Worm (Caenorhabditis elegans) whole organism, L3 larva: ENCODE data around the gene Y72A10A.1.

Source experiments
- ama-1 ChIP-seq: fragments of 150-350 bp; optimal IDR thresholded peaks from 2 replicates; lab custom pipeline; 2018
- ceh-28 ChIP-seq: fragments of 150-350 bp; optimal IDR thresholded peaks from 2 replicates; lab custom pipeline; 2014; ENCODE audit warnings: missing biosample characterization, missing genetic modification reagents, missing genetic modification characterization
- egl-27 ChIP-seq: sonication (generic microtip); optimal IDR thresholded peaks from 4 replicates; lab custom pipeline; 2017; ENCODE audit warnings: missing biosample characterization, missing genetic modification reagents, missing genetic modification characterization
- egl-5 ChIP-seq: fragments of 150-350 bp; optimal IDR thresholded peaks from 2 replicates; lab custom pipeline; 2017; ENCODE audit warnings: missing biosample characterization, missing genetic modification reagents, missing genetic modification characterization, inconsistent platforms
- elt-2 ChIP-seq: sonication (generic microtip); optimal IDR thresholded peaks from 2 replicates; lab custom pipeline; 2016; ENCODE audit warnings: missing genetic modification reagents, mild to moderate bottlenecking, missing genetic modification characterization, missing compliant biosample characterization
- elt-3 ChIP-seq, 3 experiments: fragments of 150-350 bp in 1 of 3; sonication (generic microtip) in 2 of 3; optimal IDR thresholded peaks; 2 replicates in 2 of 3; 4 replicates in 1 of 3; lab custom pipeline; 2014 to 2017; ENCODE audit warnings: missing biosample characterization in 3 of 3, missing genetic modification characterization in 3 of 3
- eor-1 ChIP-seq, 2 experiments: fragments of 150-350 bp; optimal IDR thresholded peaks; 2 replicates each; lab custom pipeline; 2014 to 2018; ENCODE audit warnings: missing biosample characterization in 2 of 2, missing genetic modification characterization in 2 of 2
- fkh-10 ChIP-seq: sonication (generic microtip); optimal IDR thresholded peaks from 2 replicates; lab custom pipeline; 2017; ENCODE audit warnings: missing biosample characterization, missing genetic modification reagents, missing genetic modification characterization
- fkh-2 ChIP-seq: fragments of 150-350 bp; optimal IDR thresholded peaks from 2 replicates; lab custom pipeline; 2014; ENCODE audit warnings: missing biosample characterization, missing genetic modification reagents, missing genetic modification characterization
- hmg-11 ChIP-seq: sonication (generic microtip); optimal IDR thresholded peaks from 2 replicates; lab custom pipeline; 2016; ENCODE audit warnings: missing genetic modification characterization, missing compliant biosample characterization
- lin-39 ChIP-seq: fragments of 150-350 bp; optimal IDR thresholded peaks from 2 replicates; lab custom pipeline; 2018; ENCODE audit warnings: missing biosample characterization, missing genetic modification reagents, missing genetic modification characterization
- lsy-12 ChIP-seq: sonication (generic microtip); optimal IDR thresholded peaks from 2 replicates; lab custom pipeline; 2016; ENCODE audit warnings: mild to moderate bottlenecking, missing genetic modification characterization, missing compliant biosample characterization
- mdl-1 ChIP-seq: fragments of 150-350 bp; optimal IDR thresholded peaks from 2 replicates; lab custom pipeline; 2014; ENCODE audit warnings: missing biosample characterization, missing genetic modification characterization
- mml-1 ChIP-seq: fragments of 150-350 bp; sonication (generic microtip); optimal IDR thresholded peaks from 3 replicates; lab custom pipeline; 2014; ENCODE audit warnings: missing biosample characterization, missing genetic modification characterization
- nfya-1 ChIP-seq: sonication (generic microtip); optimal IDR thresholded peaks from 2 replicates; lab custom pipeline; 2017; ENCODE audit warnings: missing genetic modification characterization, mild to moderate bottlenecking, missing compliant biosample characterization, antibody characterized with exemption, moderate library complexity; ENCODE audit not compliant: insufficient read depth
- nhr-11 ChIP-seq: fragments of 150-350 bp; optimal IDR thresholded peaks from 2 replicates; lab custom pipeline; 2014; ENCODE audit warnings: missing biosample characterization, missing genetic modification characterization
- nhr-12 ChIP-seq: fragments of 150-350 bp; optimal IDR thresholded peaks from 2 replicates; lab custom pipeline; 2014; ENCODE audit warnings: missing biosample characterization, missing genetic modification characterization
- nhr-23 ChIP-seq: fragments of 150-350 bp; optimal IDR thresholded peaks from 2 replicates; lab custom pipeline; 2014; ENCODE audit warnings: missing biosample characterization, missing genetic modification reagents, missing genetic modification characterization
- nhr-237 ChIP-seq: fragments of 150-350 bp; optimal IDR thresholded peaks from 2 replicates; lab custom pipeline; 2014; ENCODE audit warnings: missing biosample characterization, missing genetic modification characterization
- nhr-25 ChIP-seq: sonication (generic microtip); optimal IDR thresholded peaks from 2 replicates; lab custom pipeline; 2017; ENCODE audit warnings: missing biosample characterization, missing genetic modification characterization
- nhr-67 ChIP-seq: fragments of 150-350 bp; optimal IDR thresholded peaks from 2 replicates; lab custom pipeline; 2014; ENCODE audit warnings: missing biosample characterization, missing genetic modification characterization
- nhr-76 ChIP-seq: fragments of 150-350 bp; sonication (generic microtip); optimal IDR thresholded peaks from 5 replicates; lab custom pipeline; 2014; ENCODE audit warnings: missing biosample characterization, missing genetic modification characterization
- nhr-77 ChIP-seq: fragments of 150-350 bp; optimal IDR thresholded peaks from 2 replicates; lab custom pipeline; 2014; ENCODE audit warnings: missing biosample characterization, missing genetic modification characterization
- pha-4 ChIP-seq: fragments of 150-350 bp; optimal IDR thresholded peaks from 2 replicates; lab custom pipeline; 2014; ENCODE audit warnings: missing biosample characterization, missing genetic modification reagents, missing genetic modification characterization
- pqm-1 ChIP-seq: fragments of 150-350 bp; optimal IDR thresholded peaks from 2 replicates; lab custom pipeline; 2017; ENCODE audit warnings: missing biosample characterization, missing genetic modification characterization, inconsistent platforms
- snpc-4 ChIP-seq: fragments of 150-350 bp; optimal IDR thresholded peaks from 2 replicates; lab custom pipeline; 2014; ENCODE audit warnings: missing biosample characterization, missing genetic modification characterization
- tbx-2 ChIP-seq: sonication (generic microtip); optimal IDR thresholded peaks from 2 replicates; lab custom pipeline; 2016; ENCODE audit warnings: mild to moderate bottlenecking, missing genetic modification characterization, missing compliant biosample characterization
- zag-1 ChIP-seq: fragments of 150-350 bp; optimal IDR thresholded peaks from 2 replicates; lab custom pipeline; 2014; ENCODE audit warnings: missing biosample characterization, missing genetic modification characterization
- ztf-11 ChIP-seq: fragments of 150-350 bp; optimal IDR thresholded peaks from 2 replicates; lab custom pipeline; 2014; ENCODE audit warnings: missing biosample characterization, missing genetic modification characterization
- ztf-4 ChIP-seq: fragments of 150-350 bp; optimal IDR thresholded peaks from 2 replicates; lab custom pipeline; 2014; ENCODE audit warnings: missing biosample characterization, missing genetic modification characterization

The Y72A10A.1 gene

DNA sequence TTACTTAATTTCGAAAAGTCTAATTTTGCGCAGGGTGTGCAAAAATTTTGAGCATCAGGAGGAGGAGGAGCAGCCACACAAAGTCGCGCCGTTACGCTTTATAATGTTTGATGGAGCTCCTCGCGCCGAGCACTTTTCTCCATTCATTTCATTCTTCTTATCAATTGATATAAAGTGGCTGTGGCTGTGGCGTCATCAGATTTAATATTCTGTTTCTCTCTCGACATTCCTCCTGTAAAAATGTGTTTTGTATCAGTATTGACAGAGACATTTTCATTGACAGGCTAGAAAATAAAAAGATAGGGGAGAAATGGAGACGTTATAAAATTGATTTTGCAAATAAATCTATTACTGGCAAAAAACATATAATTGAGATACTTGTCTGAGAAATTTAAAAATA is 8.9 kb downstream of the Y72A10A.1 start:
- TF ChIP-seq pqm-1 (tag; lab: Kevin White, UChicago) (peak; percentile 53), elt-2 (peak; percentile 80), pha-4 (tag; lab: Kevin White, UChicago) (peak; percentile 25), nfya-1 (peak; percentile 1), mml-1 (tag; lab: Kevin White, UChicago) (no peak)

DNA sequence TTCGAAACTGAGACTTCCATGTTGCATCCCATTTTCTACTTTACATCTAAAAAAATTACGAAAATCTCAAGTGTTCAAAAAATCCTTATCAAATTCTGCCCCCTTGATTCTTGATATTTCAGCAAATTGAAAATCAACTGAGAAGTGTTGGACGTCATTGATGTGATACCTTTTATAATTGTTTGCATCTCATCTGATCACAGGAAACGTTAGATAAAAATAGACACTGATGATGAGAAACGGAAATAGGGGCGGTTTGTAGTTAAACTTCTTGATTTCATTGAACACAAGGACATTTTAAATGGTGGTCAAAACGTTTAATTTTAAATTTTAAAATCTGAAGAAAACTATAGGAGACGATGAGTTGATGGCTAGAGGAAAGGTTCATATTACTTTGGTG is 9.4 kb downstream of the Y72A10A.1 start:
- no peak for TF ChIP-seq tbx-2 (tag; lab: Kevin White, UChicago)
- no peak for TF ChIP-seq zag-1 (tag; lab: Kevin White, UChicago)
- TF ChIP-seq nhr-23 (tag; lab: Kevin White, UChicago), result no peak
- no peak for TF ChIP-seq egl-5 (tag; lab: Kevin White, UChicago)
- no peak for TF ChIP-seq fkh-10 (GFP tag; lab: Kevin White, UChicago)
- no peak for TF ChIP-seq ama-1 (lab: Kevin White, UChicago)

DNA sequence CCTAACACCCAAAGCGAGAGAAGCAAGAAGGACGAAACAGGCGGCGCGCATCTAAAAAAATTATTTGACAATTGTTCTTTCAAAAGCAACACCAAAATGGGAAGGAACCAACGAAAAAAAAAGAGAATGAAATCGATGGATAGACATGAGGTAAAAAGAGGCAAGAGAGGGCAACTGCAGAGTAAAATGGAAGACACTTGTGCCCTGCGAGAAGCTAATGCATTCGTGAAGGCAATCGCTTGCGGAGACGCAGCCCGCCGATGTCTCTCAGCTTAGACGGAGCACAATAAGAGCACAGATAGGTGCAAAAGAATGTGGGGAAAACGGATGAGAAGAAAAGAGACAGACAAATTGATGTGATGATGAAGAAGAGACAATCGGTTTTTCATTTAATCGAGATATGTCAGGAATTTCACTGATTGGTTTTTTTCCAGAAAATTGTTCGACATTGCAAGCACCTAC is 9.9 kb downstream of the Y72A10A.1 start, which contains the start of gene C15H9.9:
Gene C15H9.9 (minus strand): TSS at position 51 of the 462 bp plus-strand sequence.
- peak; percentile 45 for TF ChIP-seq nfya-1
- TF ChIP-seq hmg-11 (tag; lab: Kevin White, UChicago), result peak; percentile 38
- TF ChIP-seq fkh-2 (tag; lab: Kevin White, UChicago), result no peak
- peak; percentile 48 for TF ChIP-seq egl-5 (tag; lab: Kevin White, UChicago)
- TF ChIP-seq nhr-77 (tag; lab: Kevin White, UChicago), result no peak
- TF ChIP-seq mdl-1 (tag; lab: Kevin White, UChicago), result no peak
- TF ChIP-seq lsy-12 (tag; lab: Kevin White, UChicago), result no peak
- peak; percentile 90 for TF ChIP-seq lin-39 (tag; lab: Kevin White, UChicago)
- no peak for TF ChIP-seq ztf-11 (tag; lab: Kevin White, UChicago)
- no peak for TF ChIP-seq elt-3 (tag; optimal IDR thresholded peaks at IDR 0.05; lab: Kevin White, UChicago)

DNA sequence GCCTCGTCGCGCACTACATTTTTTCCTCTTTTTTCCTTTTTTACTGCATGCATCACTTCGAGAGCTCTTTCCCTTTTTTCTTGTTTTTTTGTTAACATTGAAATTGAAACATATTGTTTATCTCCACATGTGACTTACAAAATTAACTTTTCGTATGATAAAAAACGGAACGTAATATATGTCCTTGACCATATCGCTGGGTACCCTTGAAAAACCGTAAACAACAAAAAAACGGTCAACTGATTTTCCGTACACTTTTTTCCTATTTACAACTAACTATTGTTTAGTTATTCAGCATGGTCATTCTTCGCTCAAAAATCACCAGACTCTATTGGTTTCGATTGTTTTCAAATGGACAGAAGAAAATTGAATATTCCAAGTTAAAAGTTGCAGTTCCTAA is 16.1 kb downstream of the Y72A10A.1 start, which contains the start of gene nnt-1:
Gene nnt-1 (plus strand): TSS at position 286 of the 400 bp plus-strand sequence.
- no peak for TF ChIP-seq ztf-4
- no peak for TF ChIP-seq snpc-4 (tag; lab: Kevin White, UChicago)
- no peak for TF ChIP-seq nhr-67 (tag; lab: Kevin White, UChicago)
- no peak for TF ChIP-seq zag-1 (tag; lab: Kevin White, UChicago)
- TF ChIP-seq fkh-10 (GFP tag; lab: Kevin White, UChicago), result no peak
- no peak for TF ChIP-seq nhr-12
- peak; percentile 37 for TF ChIP-seq pha-4 (tag; lab: Kevin White, UChicago)
- TF ChIP-seq nhr-23 (tag; lab: Kevin White, UChicago), result no peak

DNA sequence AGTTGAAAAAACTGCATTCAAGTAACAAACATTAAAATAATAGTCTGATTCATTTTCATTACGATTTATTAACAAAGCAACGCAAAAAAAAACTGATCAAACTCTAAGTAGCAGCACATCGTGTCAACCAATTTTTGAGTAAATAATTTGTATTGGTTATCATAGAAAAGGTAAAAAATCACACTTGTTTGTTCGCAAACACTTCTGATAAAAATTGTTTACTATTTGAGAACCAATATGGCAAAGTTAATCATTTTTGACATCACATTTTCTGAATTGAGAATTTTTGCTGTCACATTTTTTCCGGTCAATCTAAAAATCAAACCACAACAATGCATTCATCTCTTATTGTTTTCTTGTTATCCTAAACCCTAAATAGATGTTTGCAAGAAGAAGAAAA is 16.9 kb downstream of the Y72A10A.1 start:
- TF ChIP-seq nhr-67 (tag; lab: Kevin White, UChicago), result no peak
- TF ChIP-seq ceh-28 (tag; lab: Kevin White, UChicago), result no peak
- peak; percentile 89 for TF ChIP-seq pha-4 (tag; lab: Kevin White, UChicago)
- peak; percentile 15 for TF ChIP-seq pqm-1 (tag; lab: Kevin White, UChicago)
- TF ChIP-seq elt-2, result peak; percentile 27

DNA sequence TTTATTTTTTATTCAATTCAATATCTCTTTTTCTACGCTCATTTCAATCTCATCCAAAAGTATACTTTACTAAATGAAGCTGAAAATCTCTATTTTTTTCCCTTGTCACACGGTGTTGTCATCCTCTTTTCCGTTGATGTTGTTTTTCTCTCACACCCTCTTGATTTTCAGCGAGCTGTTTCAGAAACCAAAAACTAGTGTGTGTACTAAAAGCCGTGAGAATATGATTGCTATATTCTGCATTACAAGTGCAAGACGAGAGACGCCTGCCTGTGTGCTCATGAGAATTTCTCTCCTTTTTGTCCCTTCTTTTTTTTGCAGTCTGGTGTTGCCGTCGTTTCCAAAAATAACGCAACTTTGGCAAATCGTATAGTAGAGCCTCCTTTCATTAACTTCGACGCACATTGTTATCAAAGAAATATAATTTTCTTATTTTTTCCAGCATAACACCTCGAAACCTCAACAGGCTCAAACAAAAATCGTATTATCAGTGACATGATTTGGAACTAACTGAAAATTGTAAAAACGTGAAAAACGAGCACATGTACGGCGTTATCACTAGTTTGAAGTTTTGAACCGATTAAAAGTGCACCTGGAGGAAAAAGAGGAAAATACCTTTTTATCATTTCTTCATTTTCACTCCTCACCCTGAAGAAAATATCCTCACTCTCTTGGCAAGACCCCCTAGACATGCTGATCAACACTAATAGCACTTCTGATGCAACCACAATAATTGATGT is 19.9 kb downstream of the Y72A10A.1 start, which contains the start of gene C15H9.2:
Gene C15H9.2 (plus strand): TSS at position 441 of the 740 bp plus-strand sequence.
- TF ChIP-seq lsy-12 (tag; lab: Kevin White, UChicago) (no peak), zag-1 (tag; lab: Kevin White, UChicago) (no peak), nhr-25 (no peak), pqm-1 (tag; lab: Kevin White, UChicago) (peak; percentile 47), ama-1 (lab: Kevin White, UChicago) (no peak), egl-5 (tag; lab: Kevin White, UChicago) (no peak), eor-1 (tag; optimal IDR thresholded peaks at IDR 0.05; lab: Kevin White, UChicago) (no peak), elt-2 (peak; percentile 74), nhr-76 (no peak), nfya-1 (peak; percentile 6), tbx-2 (tag; lab: Kevin White, UChicago) (no peak), nhr-67 (tag; lab: Kevin White, UChicago) (no peak), nhr-11 (tag; lab: Kevin White, UChicago) (no peak), nhr-237 (tag; lab: Kevin White, UChicago) (no peak), egl-27 (tag; lab: Kevin White, UChicago) (no peak)
